Fruit fly (Drosophila melanogaster) whole organism, prepupa: ENCODE data around the gene Nse1.

Source experiments
- CG32006 ChIP-seq: fragments of 200-800 bp; sonication (Bioruptor generic); optimal IDR thresholded peaks from 3 replicates; lab custom pipeline; 2017; ENCODE audit warnings: missing biosample characterization, mild to moderate bottlenecking, missing genetic modification characterization
- Smox ChIP-seq: fragments of 200-800 bp; sonication (Bioruptor generic); optimal IDR thresholded peaks from 3 replicates; lab custom pipeline; 2016; ENCODE audit warnings: missing biosample characterization, missing genetic modification characterization

DNA sequence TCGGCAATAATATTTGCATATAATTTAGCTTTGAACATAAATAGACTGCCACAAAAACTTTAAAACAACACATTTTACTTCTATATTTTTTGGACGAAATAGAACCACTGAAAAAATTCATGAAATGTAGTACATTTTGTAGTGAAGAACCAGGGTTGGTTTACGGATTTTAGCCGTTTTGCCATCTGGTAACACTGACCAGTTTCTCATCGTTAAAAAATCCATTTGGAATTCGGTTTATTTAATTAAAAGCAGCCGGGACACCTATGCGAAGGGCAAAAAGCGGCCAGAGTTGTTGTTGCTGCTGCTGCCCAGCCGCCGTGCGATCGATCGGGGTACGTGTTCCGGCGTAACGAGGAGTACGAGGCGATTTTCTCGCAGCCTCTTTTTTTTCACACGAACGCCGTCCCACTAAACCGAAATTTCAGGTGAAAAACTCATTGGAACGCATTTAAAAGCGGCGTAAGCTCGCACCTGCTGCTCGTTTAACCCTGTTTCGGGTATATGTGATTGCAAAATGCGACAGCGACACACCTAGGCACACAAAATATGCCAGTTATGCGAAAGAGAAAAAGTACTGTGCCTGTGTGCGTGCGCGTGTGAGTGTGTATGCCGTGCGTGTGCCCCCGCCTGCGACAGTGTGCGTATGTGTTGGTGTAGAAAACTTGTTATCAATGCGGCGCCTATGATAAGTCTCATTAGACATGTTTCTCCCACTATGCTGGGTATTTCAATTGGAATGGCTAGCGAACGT, 46.5 kb upstream of the Nse1 start, which contains the start of gene Liprin-alpha:
- no peak for TF ChIP-seq CG32006
- no peak for TF ChIP-seq Smox (GFP tag; lab: Kevin White, UChicago)
